Fruit fly (Drosophila melanogaster) Kc167 (cell line): ENCODE data around the gene ntc.

Experiments
- Myc ChIP-seq: fragments of >200 bp; optimal IDR thresholded peaks from 2 replicates; lab custom pipeline; 2017; ENCODE audit warnings: missing external identifiers
- Sin3A ChIP-seq: fragments of >200 bp; optimal IDR thresholded peaks from 2 replicates; lab custom pipeline; 2018; ENCODE audit warnings: missing external identifiers
- h ChIP-seq: fragments of >200 bp; optimal IDR thresholded peaks from 3 replicates; lab custom pipeline; 2018; ENCODE audit warnings: missing external identifiers
- insv ChIP-seq: fragments of >200 bp; optimal IDR thresholded peaks from 3 replicates; lab custom pipeline; 2018; ENCODE audit warnings: missing external identifiers
- psq ChIP-seq: fragments of >200 bp; optimal IDR thresholded peaks from 2 replicates; lab custom pipeline; 2017; ENCODE audit warnings: missing external identifiers
- ttk ChIP-seq: sonication (Bioruptor generic); optimal IDR thresholded peaks from 2 replicates; lab custom pipeline; 2017; ENCODE audit warnings: missing external identifiers

dm6 chr3L:3787595-3788151 is 18.6 kb downstream of the ntc start:
- TF ChIP-seq psq (lab: Kevin White, UChicago): no peak
- TF ChIP-seq Myc: no peak
- TF ChIP-seq h (lab: Kevin White, UChicago): no peak
- no peak for TF ChIP-seq ttk (lab: Kevin White, UChicago)
- TF ChIP-seq Sin3A: no peak
- TF ChIP-seq insv (lab: Kevin White, UChicago): no peak
